Worm (Caenorhabditis elegans): ENCODE results near the gene R10D12.13.

- TF ChIP-seq T22C8.4 (GFP tag; IDR thresholded peaks at IDR 0.05) (no peak), klf-2 (GFP tag; conservative IDR thresholded peaks at IDR 0.05) (no peak), flt-1 (GFP tag; IDR thresholded peaks at IDR 0.05) (no peak), tab-1 (GFP tag; IDR thresholded peaks at IDR 0.05) (no peak), med-1 (GFP tag; optimal IDR thresholded peaks at IDR 0.05; ENCODE audit: insufficient read depth) (no peak), ztf-23 (GFP tag; IDR thresholded peaks at IDR 0.05) (no peak), cog-1 (tag; optimal IDR thresholded peaks at IDR 0.05) (no peak)
These were observed 46.8 kb upstream of the R10D12.13 start, which contains the start of gene gcy-32 for ce11 chrV:13915390-13915789.

Data from whole organism, midembryonic.